Fruit fly (Drosophila melanogaster): Measurements from ENCODE around the gene CG10163.
A peak's percentile ranks its signal among the peaks of the same experiment; 100 is the strongest.

CG10163 gene

DNA sequence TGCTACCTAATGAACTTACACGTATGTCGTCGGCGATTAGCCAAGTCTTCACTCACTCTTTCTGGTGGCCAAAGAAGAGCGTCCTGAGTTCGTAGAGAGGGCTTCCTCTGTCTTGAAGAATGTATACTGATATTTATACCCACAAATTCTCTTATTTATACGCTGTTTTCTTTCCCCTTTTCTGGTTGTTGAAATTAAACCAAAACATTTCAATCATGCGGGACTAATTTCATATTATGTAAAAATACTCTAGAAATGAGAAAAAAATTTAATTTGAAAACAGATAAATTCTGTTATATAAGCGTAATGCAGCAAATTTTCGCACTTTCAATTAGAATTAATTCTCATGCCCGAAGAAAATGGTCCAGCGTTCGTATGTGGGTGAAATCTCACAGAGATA is 25.3 kb downstream of the CG10163 start, which contains the start of gene BG642312:
TSS of gene BG642312 (minus strand) at position 101 of the 400 bp plus-strand sequence.
- TF ChIP-seq CG8119 (GFP tag; IDR thresholded peaks at IDR 0.05) (no peak), acj6 (GFP tag; optimal IDR thresholded peaks at IDR 0.05) (no peak), CG4318 (GFP tag; optimal IDR thresholded peaks at IDR 0.05) (no peak), Sox14 (GFP tag; optimal IDR thresholded peaks at IDR 0.05) (no peak), net (GFP tag; optimal IDR thresholded peaks at IDR 0.05) (no peak), CG3919 (GFP tag; optimal IDR thresholded peaks at IDR 0.05) (no peak), Blimp-1 (GFP tag; optimal IDR thresholded peaks at IDR 0.05) (no peak), CG16779 (tag; optimal IDR thresholded peaks at IDR 0.05) (no peak), fkh (GFP tag; optimal IDR thresholded peaks at IDR 0.05) (no peak), salr (GFP tag; optimal IDR thresholded peaks at IDR 0.05) (no peak), dsx (GFP tag; optimal IDR thresholded peaks at IDR 0.05; ENCODE audit: poor library complexity, severe bottlenecking) (no peak), achi (GFP tag; optimal IDR thresholded peaks at IDR 0.05) (no peak), CG11762 (GFP tag; optimal IDR thresholded peaks at IDR 0.05; ENCODE audit: insufficient read depth) (no peak), eg (GFP tag; IDR thresholded peaks at IDR 0.05) (no peak), Lpt (GFP tag; optimal IDR thresholded peaks at IDR 0.05) (no peak), CG3032 (tag; optimal IDR thresholded peaks at IDR 0.05) (no peak), Hr4 (GFP tag; optimal IDR thresholded peaks at IDR 0.05) (no peak), CG7368 (GFP tag; optimal IDR thresholded peaks at IDR 0.05) (no peak), ss (GFP tag; optimal IDR thresholded peaks at IDR 0.05) (no peak), fd85E (GFP tag; optimal IDR thresholded peaks at IDR 0.05) (no peak)

DNA sequence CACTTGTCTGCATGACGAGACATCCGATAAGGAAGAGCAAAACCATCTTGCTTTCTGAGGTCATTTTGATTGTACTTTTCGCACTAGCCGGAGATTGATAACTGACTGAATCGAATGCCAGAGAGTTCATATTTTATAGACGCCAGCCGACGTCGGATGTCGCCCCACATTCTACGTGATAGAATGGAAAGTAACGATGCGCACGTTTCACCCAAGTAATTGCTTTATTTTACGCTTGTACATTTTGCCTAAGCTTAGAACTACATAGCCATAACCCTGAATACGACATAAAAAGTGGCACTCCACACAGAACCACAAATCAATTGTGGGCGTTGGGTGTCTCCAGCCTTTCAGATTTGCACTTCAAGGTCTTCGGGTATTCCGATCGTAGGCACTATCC is 26.3 kb downstream of the CG10163 start, which contains the start of gene CG13299:
TSS of gene CG13299 (minus strand) at position 101 of the 400 bp plus-strand sequence.
- no peak for TF ChIP-seq Eip75B (GFP tag; optimal IDR thresholded peaks at IDR 0.05)
- no peak for TF ChIP-seq cyc (GFP tag; optimal IDR thresholded peaks at IDR 0.05)
- TF ChIP-seq Hr38 (GFP tag; optimal IDR thresholded peaks at IDR 0.05) = no peak
- TF ChIP-seq dsx (GFP tag; optimal IDR thresholded peaks at IDR 0.05; ENCODE audit: poor library complexity, severe bottlenecking) = no peak
- no peak for TF ChIP-seq fkh (GFP tag; optimal IDR thresholded peaks at IDR 0.05)
- TF ChIP-seq Eip93F (GFP tag; optimal IDR thresholded peaks at IDR 0.05) = no peak
- TF ChIP-seq CG11902 (GFP tag; optimal IDR thresholded peaks at IDR 0.05) = no peak
- no peak for TF ChIP-seq eg (GFP tag; IDR thresholded peaks at IDR 0.05)
- no peak for TF ChIP-seq CG4318 (GFP tag; optimal IDR thresholded peaks at IDR 0.05)
- no peak for TF ChIP-seq lz (GFP tag; optimal IDR thresholded peaks at IDR 0.05)
- TF ChIP-seq CG8119 (GFP tag; IDR thresholded peaks at IDR 0.05) = no peak
- TF ChIP-seq CG6276 (GFP tag; optimal IDR thresholded peaks at IDR 0.05) = no peak
- no peak for TF ChIP-seq acj6 (GFP tag; optimal IDR thresholded peaks at IDR 0.05)
- no peak for TF ChIP-seq pdm3 (GFP tag; optimal IDR thresholded peaks at IDR 0.05)

DNA sequence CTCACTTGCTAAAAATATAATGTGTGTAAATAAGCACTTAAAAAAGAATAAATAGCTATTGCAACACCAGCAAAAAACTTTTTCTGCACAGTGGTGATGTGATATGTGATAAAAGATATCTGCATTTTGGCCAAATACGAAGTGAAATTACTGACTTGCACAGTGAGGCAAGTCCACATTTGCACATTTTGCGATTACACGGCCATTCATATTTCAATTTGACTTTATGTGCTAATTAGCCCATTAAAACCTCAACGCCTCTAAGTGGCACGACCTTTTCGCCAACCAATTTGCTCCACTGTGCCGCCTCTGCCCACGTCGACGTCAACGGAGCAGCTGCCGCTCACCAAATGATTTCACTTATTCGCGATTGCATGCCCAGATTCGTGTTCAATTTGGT is 38.4 kb downstream of the CG10163 start, which contains the start of gene CG33946:
TSS of gene CG33946 (plus strand) at position 392 of the 400 bp plus-strand sequence.
- peak; percentile 10 for TF ChIP-seq Ets96B (tag; optimal IDR thresholded peaks at IDR 0.05)
- TF ChIP-seq CG6854 (GFP tag; optimal IDR thresholded peaks at IDR 0.05) = no peak
- peak; percentile 39 for TF ChIP-seq CG7368 (GFP tag; optimal IDR thresholded peaks at IDR 0.05)
- TF ChIP-seq CG8119 (GFP tag; IDR thresholded peaks at IDR 0.05) = peak; percentile 51; the same call in 1 of the 3 replicates
- peak; percentile 59 for TF ChIP-seq Gug (GFP tag; IDR thresholded peaks at IDR 0.05)
- no peak for TF ChIP-seq dac (GFP tag; optimal IDR thresholded peaks at IDR 0.05)
- TF ChIP-seq CG1621 (tag; optimal IDR thresholded peaks at IDR 0.05) = no peak
- TF ChIP-seq CG10631 (GFP tag; optimal IDR thresholded peaks at IDR 0.05) = peak; percentile 49
- TF ChIP-seq CG6276 (GFP tag; optimal IDR thresholded peaks at IDR 0.05) = peak; percentile 40
- TF ChIP-seq Sox102F (GFP tag; optimal IDR thresholded peaks at IDR 0.05) = peak; percentile 53
- peak; percentile 58 for TF ChIP-seq lz (GFP tag; optimal IDR thresholded peaks at IDR 0.05)
- peak in 1 of 2 experiments; percentile 48 for TF ChIP-seq salr (GFP tag; optimal IDR thresholded peaks at IDR 0.05)
- peak; percentile 82 for TF ChIP-seq CG6163 (GFP tag; IDR thresholded peaks at IDR 0.05)
- peak; percentile 1 for TF ChIP-seq CG10669 (GFP tag; optimal IDR thresholded peaks at IDR 0.05)
- peak; percentile 75 for TF ChIP-seq topi (GFP tag; optimal IDR thresholded peaks at IDR 0.05)
- peak; percentile 74 for TF ChIP-seq esn (GFP tag; optimal IDR thresholded peaks at IDR 0.05)
- peak; percentile 44 for TF ChIP-seq Blimp-1 (GFP tag; optimal IDR thresholded peaks at IDR 0.05)
- peak; percentile 42 for TF ChIP-seq net (GFP tag; optimal IDR thresholded peaks at IDR 0.05)
- peak; percentile 53 for TF ChIP-seq pdm3 (GFP tag; optimal IDR thresholded peaks at IDR 0.05)
- TF ChIP-seq Ets21C (GFP tag; optimal IDR thresholded peaks at IDR 0.05) = peak; percentile 72
- TF ChIP-seq CG15336 (GFP tag; IDR thresholded peaks at IDR 0.05) = peak; percentile 76
- TF ChIP-seq fkh (GFP tag; optimal IDR thresholded peaks at IDR 0.05) = no peak
- no peak for TF ChIP-seq ss (GFP tag; optimal IDR thresholded peaks at IDR 0.05)
- TF ChIP-seq Sox14 (GFP tag; optimal IDR thresholded peaks at IDR 0.05) = peak; percentile 70
- TF ChIP-seq Eip78C (GFP tag) = peak; percentile 59
- TF ChIP-seq OdsH (GFP tag; optimal IDR thresholded peaks at IDR 0.05) = peak; percentile 57
- TF ChIP-seq CG6792 (GFP tag; optimal IDR thresholded peaks at IDR 0.05) = peak; percentile 39
- TF ChIP-seq Eip93F (GFP tag; optimal IDR thresholded peaks at IDR 0.05) = no peak
- TF ChIP-seq CG16779 (tag; optimal IDR thresholded peaks at IDR 0.05) = no peak
- TF ChIP-seq fd59A (GFP tag; optimal IDR thresholded peaks at IDR 0.05) = no peak
- TF ChIP-seq svp (GFP tag) = peak; percentile 87
- peak; percentile 82 for TF ChIP-seq cyc (GFP tag; optimal IDR thresholded peaks at IDR 0.05)

All from whole organism, prepupa.